Fruit fly (Drosophila melanogaster) whole organism, wandering third instar larva: ENCODE data around the gene ChT.

ENCODE experiments used
- CG9705 ChIP-seq: fragments of 200-800 bp; sonication (Bioruptor generic); optimal IDR thresholded peaks from 2 replicates; lab custom pipeline; 2018; ENCODE audit warnings: missing biosample characterization, mild to moderate bottlenecking, missing genetic modification characterization
- CrebA ChIP-seq: fragments of 200-800 bp; sonication (Bioruptor generic); optimal IDR thresholded peaks from 2 replicates; lab custom pipeline; 2016; ENCODE audit warnings: missing biosample characterization, mild to moderate bottlenecking, missing genetic modification characterization, borderline replicate concordance
- Dfd ChIP-seq: fragments of >200 bp; optimal IDR thresholded peaks from 2 replicates; lab custom pipeline; 2017; ENCODE audit warnings: missing biosample characterization, missing genetic modification characterization
- Dif ChIP-seq: fragments of 200-275, 200-300 bp; sonication (Bioruptor generic); optimal IDR thresholded peaks from 2 replicates; lab custom pipeline; 2018; ENCODE audit warnings: missing biosample characterization, missing genetic modification characterization; ENCODE audit not compliant: partially characterized antibody
- GATAd ChIP-seq: sonication (Bioruptor generic); optimal IDR thresholded peaks from 2 replicates; lab custom pipeline; 2016; ENCODE audit warnings: missing biosample characterization, missing genetic modification characterization
- HLH106 ChIP-seq: fragments of 200-800 bp; optimal IDR thresholded peaks from 3 replicates; lab custom pipeline; 2019; ENCODE audit warnings: missing biosample characterization, mild to moderate bottlenecking, missing genetic modification characterization, moderate library complexity
- Hr78 ChIP-seq: fragments of >200 bp; optimal IDR thresholded peaks from 2 replicates; lab custom pipeline; 2017; ENCODE audit warnings: missing biosample characterization, missing genetic modification characterization
- Jra ChIP-seq: sonication (Bioruptor generic); optimal IDR thresholded peaks from 2 replicates; lab custom pipeline; 2016; ENCODE audit warnings: missing biosample characterization, missing genetic modification characterization
- Mio ChIP-seq: sonication (Bioruptor generic); optimal IDR thresholded peaks from 2 replicates; lab custom pipeline; 2016; ENCODE audit warnings: missing biosample characterization, missing genetic modification characterization
- Myc ChIP-seq: fragments of >200 bp; optimal IDR thresholded peaks from 2 replicates; lab custom pipeline; 2017
- N ChIP-seq: fragments of >200 bp; optimal IDR thresholded peaks from 2 replicates; lab custom pipeline; 2018; ENCODE audit warnings: missing biosample characterization, missing external identifiers, missing genetic modification characterization
- OdsH ChIP-seq: fragments of 200-800 bp; sonication (Bioruptor generic); optimal IDR thresholded peaks from 2 replicates; lab custom pipeline; 2016; ENCODE audit warnings: missing biosample characterization, mild to moderate bottlenecking, missing genetic modification characterization
- Rel ChIP-seq, 2 experiments: fragments of 200-800 bp; sonication (Bioruptor generic) in 1 of 2; optimal IDR thresholded peaks; 2 replicates in 1 of 2; 3 replicates in 1 of 2; lab custom pipeline; 2016 to 2019; ENCODE audit warnings: mild to moderate bottlenecking in 2 of 2, missing biosample characterization in 2 of 2, missing genetic modification characterization in 2 of 2, moderate library complexity in 1 of 2
- Sp1 ChIP-seq: fragments of 200-800 bp; sonication (Bioruptor generic); optimal IDR thresholded peaks from 3 replicates; lab custom pipeline; 2019; ENCODE audit warnings: missing biosample characterization, mild to moderate bottlenecking, missing genetic modification characterization, moderate library complexity
- Vsx2 ChIP-seq: fragments of 200-300, 225-300 bp; sonication (Bioruptor generic); optimal IDR thresholded peaks from 2 replicates; lab custom pipeline; 2018; ENCODE audit warnings: missing biosample characterization, missing genetic modification characterization; ENCODE audit not compliant: partially characterized antibody
- br ChIP-seq: fragments of 200-800 bp; sonication (Bioruptor generic); optimal IDR thresholded peaks from 2 replicates; lab custom pipeline; 2016; ENCODE audit warnings: missing biosample characterization, missing genetic modification characterization
- brk ChIP-seq: fragments of 200-800 bp; sonication (Bioruptor generic); optimal IDR thresholded peaks from 2 replicates; lab custom pipeline; 2016; ENCODE audit warnings: missing biosample characterization, mild to moderate bottlenecking, missing genetic modification characterization
- dmrt93B ChIP-seq: fragments of 200-800 bp; sonication (Bioruptor generic); optimal IDR thresholded peaks from 2 replicates; lab custom pipeline; 2018; ENCODE audit warnings: missing biosample characterization, mild to moderate bottlenecking, missing genetic modification characterization
- dsf ChIP-seq: sonication (Bioruptor generic); optimal IDR thresholded peaks from 2 replicates; lab custom pipeline; 2016; ENCODE audit warnings: missing biosample characterization, missing genetic modification characterization, borderline replicate concordance
- ey ChIP-seq: fragments of 200-800 bp; sonication (Bioruptor generic); optimal IDR thresholded peaks from 2 replicates; lab custom pipeline; 2016; ENCODE audit warnings: missing biosample characterization, missing genetic modification characterization
- foxo ChIP-seq, 2 experiments: fragments of 200-800 bp; sonication (Bioruptor generic); optimal IDR thresholded peaks; 2 replicates in 1 of 2; 3 replicates in 1 of 2; lab custom pipeline; 2016 to 2017; ENCODE audit warnings: missing biosample characterization in 2 of 2, missing genetic modification characterization in 2 of 2
- h ChIP-seq: fragments of 200-800 bp; sonication (Bioruptor generic); optimal IDR thresholded peaks from 3 replicates; lab custom pipeline; 2016; ENCODE audit warnings: missing biosample characterization, mild to moderate bottlenecking, missing genetic modification characterization
- jim ChIP-seq: fragments of 175-275, 200-325 bp; sonication (Bioruptor generic); optimal IDR thresholded peaks from 2 replicates; lab custom pipeline; 2016; ENCODE audit warnings: missing biosample characterization, mild to moderate bottlenecking, missing genetic modification characterization
- lola ChIP-seq: fragments of >200 bp; optimal IDR thresholded peaks from 2 replicates; lab custom pipeline; 2017; ENCODE audit warnings: missing biosample characterization, missing genetic modification characterization
- pan ChIP-seq: fragments of >200 bp; optimal IDR thresholded peaks from 2 replicates; lab custom pipeline; 2017
- psq ChIP-seq: fragments of 200-800 bp; sonication (Bioruptor generic); optimal IDR thresholded peaks from 3 replicates; lab custom pipeline; 2017; ENCODE audit warnings: missing biosample characterization, mild to moderate bottlenecking, missing genetic modification characterization, moderate library complexity
- rgr ChIP-seq: fragments of 200-800 bp; sonication (Bioruptor generic); optimal IDR thresholded peaks from 3 replicates; lab custom pipeline; 2016; ENCODE audit warnings: missing biosample characterization, mild to moderate bottlenecking, missing genetic modification characterization
- sage ChIP-seq: fragments of 200-800 bp; sonication (Bioruptor generic); optimal IDR thresholded peaks from 2 replicates; lab custom pipeline; 2016; ENCODE audit warnings: missing biosample characterization, mild to moderate bottlenecking, missing genetic modification characterization
- tai ChIP-seq: sonication (Bioruptor generic); optimal IDR thresholded peaks from 2 replicates; lab custom pipeline; 2016; ENCODE audit warnings: missing biosample characterization, missing genetic modification characterization
- woc ChIP-seq: sonication (Bioruptor generic); optimal IDR thresholded peaks from 2 replicates; lab custom pipeline; 2016; ENCODE audit warnings: missing biosample characterization, mild to moderate bottlenecking, missing genetic modification characterization

The ChT gene

dm6 chr3R:18722490-18722889, 42.1 kb downstream of the ChT start, which contains the start of gene CG34283:
TSS of gene CG34283 (minus strand) at chr3R:18722590.
- no peak for TF ChIP-seq CrebA
- no peak for TF ChIP-seq tai (GFP tag; lab: Kevin White, UChicago)
- no peak for TF ChIP-seq h (GFP tag; lab: Kevin White, UChicago)
- no peak for TF ChIP-seq Mio
- TF ChIP-seq pan (lab: Kevin White, UChicago): no peak
- TF ChIP-seq lola: no peak
- no peak for TF ChIP-seq Dif (GFP tag; lab: Kevin White, UChicago)
- no peak for TF ChIP-seq ey (GFP tag; lab: Kevin White, UChicago)
- TF ChIP-seq dmrt93B (GFP tag; lab: Kevin White, UChicago): no peak
- TF ChIP-seq Jra (GFP tag; lab: Kevin White, UChicago): no peak
- no peak for TF ChIP-seq GATAd
- TF ChIP-seq CG9705: no peak
- no peak for TF ChIP-seq psq (GFP tag; lab: Kevin White, UChicago)
- TF ChIP-seq woc (GFP tag; lab: Kevin White, UChicago): no peak
- TF ChIP-seq Hr78: no peak
- TF ChIP-seq foxo (GFP tag; optimal IDR thresholded peaks at IDR 0.05; lab: Kevin White, UChicago): no peak

dm6 chr3R:18726334-18726733, 45.9 kb downstream of the ChT start, which contains the start of gene CG7714:
TSS of gene CG7714 (minus strand) at chr3R:18726434.
- TF ChIP-seq Dif (GFP tag; lab: Kevin White, UChicago) (no peak), CrebA (no peak), Mio (no peak), dsf (GFP tag; lab: Kevin White, UChicago) (no peak), Vsx2 (no peak), N (GFP tag; lab: Kevin White, UChicago) (no peak)

dm6 chr3R:18728368-18728767, 48.0 kb downstream of the ChT start, which contains the start of gene CG7715:
TSS of gene CG7715 (minus strand) at chr3R:18728468.
- no peak for TF ChIP-seq rgr (GFP tag; lab: Kevin White, UChicago)
- no peak for TF ChIP-seq sage (GFP tag; lab: Kevin White, UChicago)
- TF ChIP-seq OdsH (GFP tag; lab: Kevin White, UChicago): no peak
- no peak for TF ChIP-seq HLH106 (tag; lab: Kevin White, UChicago)
- no peak for TF ChIP-seq brk
- no peak for TF ChIP-seq Dif (GFP tag; lab: Kevin White, UChicago)
- no peak for TF ChIP-seq Sp1
- no peak for TF ChIP-seq Dfd (GFP tag; lab: Kevin White, UChicago)

dm6 chr3R:18731241-18731640, 50.8 kb downstream of the ChT start:
- TF ChIP-seq Myc (lab: Kevin White, UChicago): peak; percentile 16
- TF ChIP-seq br: no peak

dm6 chr3R:18732381-18732780, 52.0 kb downstream of the ChT start, which contains the start of gene CG14302:
TSS of gene CG14302 (plus strand) at chr3R:18732681.
- no peak for TF ChIP-seq Rel (GFP tag; optimal IDR thresholded peaks at IDR 0.05; lab: Kevin White, UChicago)
- TF ChIP-seq Rel (tag; optimal IDR thresholded peaks at IDR 0.05; lab: Kevin White, UChicago): no peak
- TF ChIP-seq sage (GFP tag; lab: Kevin White, UChicago): no peak
- TF ChIP-seq lola: no peak
- TF ChIP-seq brk: no peak
- no peak for TF ChIP-seq GATAd
- TF ChIP-seq h (GFP tag; lab: Kevin White, UChicago): no peak
- TF ChIP-seq psq (GFP tag; lab: Kevin White, UChicago): no peak

- TF ChIP-seq Sp1 (no peak), OdsH (GFP tag; lab: Kevin White, UChicago) (no peak), jim (no peak), Myc (lab: Kevin White, UChicago) (no peak)
- TF ChIP-seq, all 38 proteins: peak for 0
These were observed 53.2 kb downstream of the ChT start for dm6 chr3R:18733580-18733979.
